Worm (Caenorhabditis elegans) whole organism, young adult: ENCODE measurements around the gene lido-10.
A peak's percentile ranks its signal among the peaks of the same experiment; 100 is the strongest.

Source experiments
- B0035.1 ChIP-seq: sonication (generic microtip); optimal IDR thresholded peaks from 2 replicates; lab custom pipeline; 2016; ENCODE audit warnings: missing genetic modification characterization, mild to moderate bottlenecking, missing compliant biosample characterization, missing genotype, missing genetic modification reagents
- B0336.3 ChIP-seq: fragments of 200-800 bp; sonication (Bioruptor generic); IDR thresholded peaks from 2 replicates; pipeline ENCODE4 v1.3.6; 2022; ENCODE audit warnings: missing genetic modification characterization, missing compliant biosample characterization
- F23B12.7 ChIP-seq: sonication (generic microtip); optimal IDR thresholded peaks from 2 replicates; lab custom pipeline; 2017; ENCODE audit warnings: missing genetic modification characterization, mild to moderate bottlenecking, missing compliant biosample characterization, antibody characterized with exemption, moderate library complexity; ENCODE audit not compliant: insufficient read depth
- F37B4.10 ChIP-seq: fragments of 200-800 bp; sonication (Bioruptor generic); IDR thresholded peaks from 2 replicates; pipeline ENCODE4 v1.3.6; 2022; ENCODE audit warnings: missing genetic modification characterization, missing compliant biosample characterization
- F49E8.2 ChIP-seq: sonication (generic microtip); optimal IDR thresholded peaks from 3 replicates; lab custom pipeline; 2017; ENCODE audit warnings: missing genetic modification characterization, mild to moderate bottlenecking, missing compliant biosample characterization, antibody characterized with exemption, moderate library complexity; ENCODE audit not compliant: insufficient read depth
- F55B11.4 ChIP-seq: sonication (generic microtip); optimal IDR thresholded peaks from 2 replicates; lab custom pipeline; 2016; ENCODE audit warnings: missing compliant biosample characterization, missing genetic modification characterization, borderline replicate concordance; ENCODE audit not compliant: insufficient read depth
- F57C9.4 ChIP-seq: sonication (generic microtip); optimal IDR thresholded peaks from 2 replicates; lab custom pipeline; 2017; ENCODE audit warnings: mild to moderate bottlenecking, missing genetic modification characterization, missing compliant biosample characterization
- K12H6.12 ChIP-seq: fragments of 200-800 bp; sonication (Bioruptor generic); optimal IDR thresholded peaks from 2 replicates; lab custom pipeline; 2018; ENCODE audit warnings: mild to moderate bottlenecking, missing genetic modification characterization, missing compliant biosample characterization
- T26A5.8 ChIP-seq: sonication (generic microtip); optimal IDR thresholded peaks from 2 replicates; lab custom pipeline; 2016; ENCODE audit warnings: missing genetic modification characterization, missing compliant biosample characterization
- Y53F4B.3 ChIP-seq: fragments of 200-800 bp; sonication (Bioruptor generic); IDR thresholded peaks from 2 replicates; pipeline ENCODE4 v1.3.6; 2022; ENCODE audit warnings: missing genetic modification reagents, missing genetic modification characterization, missing compliant biosample characterization
- aptf-3 ChIP-seq: fragments of 200-800 bp; sonication (Bioruptor generic); IDR thresholded peaks from 2 replicates; pipeline ENCODE4 v1.3.6; 2022; ENCODE audit warnings: missing genetic modification characterization, missing compliant biosample characterization
- athp-1 ChIP-seq: sonication (generic microtip); optimal IDR thresholded peaks from 2 replicates; lab custom pipeline; 2017; ENCODE audit warnings: mild to moderate bottlenecking, missing genetic modification characterization, missing compliant biosample characterization
- ccch-3 ChIP-seq: fragments of 200-800 bp; sonication (Bioruptor generic); optimal IDR thresholded peaks from 2 replicates; lab custom pipeline; 2018; ENCODE audit warnings: mild to moderate bottlenecking, missing genetic modification characterization, missing compliant biosample characterization
- cebp-1 ChIP-seq, 2 experiments: fragments of 200-800 bp in 1 of 2; sonication (Bioruptor generic) in 1 of 2; sonication (generic microtip) in 1 of 2; IDR thresholded peaks in 1 of 2; optimal IDR thresholded peaks in 1 of 2; 2 replicates each; pipeline versions ENCODE4 v1.3.6 to Lab custom; 2017 to 2022; ENCODE audit warnings: missing compliant biosample characterization in 2 of 2, missing genetic modification characterization in 2 of 2, mild to moderate bottlenecking in 1 of 2, missing genetic modification reagents in 1 of 2, moderate library complexity in 1 of 2
- ceh-27 ChIP-seq: fragments of 200-800 bp; sonication (Bioruptor generic); optimal IDR thresholded peaks from 2 replicates; lab custom pipeline; 2018; ENCODE audit warnings: mild to moderate bottlenecking, missing genetic modification characterization, moderate library complexity, missing compliant biosample characterization
- ceh-40 ChIP-seq: fragments of 200-800 bp; sonication (Bioruptor generic); IDR thresholded peaks from 2 replicates; pipeline ENCODE4 v1.3.6; 2022; ENCODE audit warnings: missing genetic modification characterization, missing compliant biosample characterization
- ceh-91 ChIP-seq: fragments of 200-800 bp; sonication (Bioruptor generic); IDR thresholded peaks from 2 replicates; pipeline ENCODE4 v1.3.6; 2022; ENCODE audit warnings: missing genetic modification reagents, missing genetic modification characterization, missing compliant biosample characterization
- chd-7 ChIP-seq: sonication (generic microtip); optimal IDR thresholded peaks from 2 replicates; lab custom pipeline; 2016; ENCODE audit warnings: mild to moderate bottlenecking, missing genetic modification characterization, moderate library complexity, missing compliant biosample characterization
- efl-1 ChIP-seq: fragments of 150-350 bp; optimal IDR thresholded peaks from 2 replicates; lab custom pipeline; 2014; ENCODE audit warnings: missing biosample characterization, missing genetic modification reagents, missing genetic modification characterization
- egl-18 ChIP-seq: fragments of 200-800 bp; sonication (Bioruptor generic); IDR thresholded peaks from 2 replicates; pipeline ENCODE4 v1.3.6; 2022; ENCODE audit warnings: missing genetic modification reagents, missing genetic modification characterization, missing compliant biosample characterization
- egrh-3 ChIP-seq: fragments of 200-800 bp; sonication (Bioruptor generic); IDR thresholded peaks from 2 replicates; pipeline ENCODE4 v1.3.6; 2022; ENCODE audit warnings: missing genetic modification reagents, missing genetic modification characterization, missing compliant biosample characterization
- ekl-4 ChIP-seq: fragments of 200-800 bp; sonication (Bioruptor generic); IDR thresholded peaks from 2 replicates; pipeline ENCODE4 v1.3.6; 2022; ENCODE audit warnings: missing genetic modification reagents, missing genetic modification characterization, missing compliant biosample characterization
- fkh-3 ChIP-seq: sonication (generic microtip); optimal IDR thresholded peaks from 2 replicates; lab custom pipeline; 2016; ENCODE audit warnings: mild to moderate bottlenecking, missing genetic modification characterization, missing compliant biosample characterization
- hlh-12 ChIP-seq: sonication (generic microtip); optimal IDR thresholded peaks from 2 replicates; lab custom pipeline; 2016; ENCODE audit warnings: missing genetic modification characterization, missing compliant biosample characterization
- hrde-1 ChIP-seq: sonication (generic microtip); optimal IDR thresholded peaks from 2 replicates; lab custom pipeline; 2016; ENCODE audit warnings: missing genetic modification characterization, mild to moderate bottlenecking, missing compliant biosample characterization, moderate library complexity, missing genotype, missing genetic modification reagents, borderline replicate concordance
- let-526 ChIP-seq: fragments of 200-800 bp; sonication (Bioruptor generic); IDR thresholded peaks from 2 replicates; pipeline ENCODE4 v1.3.6; 2022; ENCODE audit warnings: missing genetic modification reagents, missing genetic modification characterization, missing compliant biosample characterization
- lin-26 ChIP-seq: fragments of 200-800 bp; sonication (Bioruptor generic); IDR thresholded peaks from 2 replicates; pipeline ENCODE4 v1.3.6; 2022; ENCODE audit warnings: missing genetic modification reagents, missing genetic modification characterization, missing compliant biosample characterization
- lir-1 ChIP-seq: fragments of 200-800 bp; sonication (Bioruptor generic); conservative IDR thresholded peaks from 2 replicates; pipeline ENCODE4 v1.3.6; 2022; ENCODE audit warnings: missing genetic modification reagents, missing genetic modification characterization, missing compliant biosample characterization
- madf-3 ChIP-seq: fragments of 200-800 bp; sonication (Bioruptor generic); IDR thresholded peaks from 2 replicates; pipeline ENCODE4 v1.3.6; 2022; ENCODE audit warnings: missing genetic modification reagents, missing genetic modification characterization, missing compliant biosample characterization
- madf-6 ChIP-seq: fragments of 200-800 bp; sonication (Bioruptor generic); IDR thresholded peaks from 2 replicates; pipeline ENCODE4 v1.3.6; 2022; ENCODE audit warnings: missing genetic modification reagents, missing genetic modification characterization, missing compliant biosample characterization
- mcd-1 ChIP-seq: fragments of 200-800 bp; sonication (Bioruptor generic); IDR thresholded peaks from 2 replicates; pipeline ENCODE4 v1.3.6; 2022; ENCODE audit warnings: missing genetic modification reagents, missing genetic modification characterization, missing compliant biosample characterization
- mel-28 ChIP-seq: sonication (generic microtip); optimal IDR thresholded peaks from 2 replicates; lab custom pipeline; 2016; ENCODE audit warnings: borderline replicate concordance, mild to moderate bottlenecking, missing genetic modification characterization, missing compliant biosample characterization
- nfyb-1 ChIP-seq: fragments of 200-800 bp; sonication (Bioruptor generic); IDR thresholded peaks from 2 replicates; pipeline ENCODE4 v1.3.6; 2022; ENCODE audit warnings: missing genetic modification reagents, missing genetic modification characterization, missing compliant biosample characterization
- nhr-27 ChIP-seq: fragments of 200-800 bp; sonication (Bioruptor generic); optimal IDR thresholded peaks from 2 replicates; lab custom pipeline; 2018; ENCODE audit warnings: mild to moderate bottlenecking, missing genetic modification characterization, moderate library complexity, missing compliant biosample characterization
- nhr-80 ChIP-seq: sonication (generic microtip); optimal IDR thresholded peaks from 2 replicates; lab custom pipeline; 2016; ENCODE audit warnings: missing genetic modification characterization, missing compliant biosample characterization
- snpc-3.4 ChIP-seq: sonication (generic microtip); optimal IDR thresholded peaks from 2 replicates; lab custom pipeline; 2017; ENCODE audit warnings: missing genetic modification characterization, mild to moderate bottlenecking, missing compliant biosample characterization, antibody characterized with exemption, moderate library complexity, missing genotype, missing genetic modification reagents
- snpc-4 ChIP-seq, 5 experiments: fragments of 150-350 bp in 1 of 5; sonication (generic microtip) in 4 of 5; optimal IDR thresholded peaks; 2 replicates each; lab custom pipeline; 2014 to 2018; ENCODE audit warnings: missing genetic modification characterization in 5 of 5, missing biosample characterization in 3 of 5, antibody characterized with exemption in 2 of 5, mild to moderate bottlenecking in 2 of 5, missing compliant biosample characterization in 2 of 5, missing genotype in 2 of 5, moderate library complexity in 2 of 5, missing genetic modification reagents in 1 of 5
- sptf-2 ChIP-seq: fragments of 200-800 bp; sonication (Bioruptor generic); optimal IDR thresholded peaks from 2 replicates; lab custom pipeline; 2018; ENCODE audit warnings: mild to moderate bottlenecking, missing genetic modification characterization, missing compliant biosample characterization
- unc-130 ChIP-seq: sonication (generic microtip); optimal IDR thresholded peaks from 2 replicates; lab custom pipeline; 2016; ENCODE audit warnings: missing genetic modification reagents, missing genetic modification characterization, missing compliant biosample characterization
- unc-62 ChIP-seq: fragments of 150-350 bp; optimal IDR thresholded peaks from 2 replicates; lab custom pipeline; 2014; ENCODE audit warnings: missing biosample characterization, missing genetic modification reagents, missing genetic modification characterization
- zfh-2 ChIP-seq: fragments of 200-800 bp; sonication (Bioruptor generic); conservative IDR thresholded peaks from 2 replicates; pipeline ENCODE4 v1.3.6; 2022; ENCODE audit warnings: missing genetic modification reagents, missing genetic modification characterization, missing compliant biosample characterization
- zim-3 ChIP-seq: sonication (generic microtip); optimal IDR thresholded peaks from 2 replicates; lab custom pipeline; 2017; ENCODE audit warnings: mild to moderate bottlenecking, missing genetic modification characterization, moderate library complexity, missing compliant biosample characterization
- ztf-26 ChIP-seq: sonication (generic microtip); optimal IDR thresholded peaks from 2 replicates; lab custom pipeline; 2017; ENCODE audit warnings: missing genetic modification characterization, missing compliant biosample characterization
- ztf-28 ChIP-seq: fragments of 200-800 bp; sonication (Bioruptor generic); IDR thresholded peaks from 2 replicates; pipeline ENCODE4 v1.3.6; 2022; ENCODE audit warnings: missing genetic modification reagents, missing genetic modification characterization, missing compliant biosample characterization

lido-10 gene

DNA sequence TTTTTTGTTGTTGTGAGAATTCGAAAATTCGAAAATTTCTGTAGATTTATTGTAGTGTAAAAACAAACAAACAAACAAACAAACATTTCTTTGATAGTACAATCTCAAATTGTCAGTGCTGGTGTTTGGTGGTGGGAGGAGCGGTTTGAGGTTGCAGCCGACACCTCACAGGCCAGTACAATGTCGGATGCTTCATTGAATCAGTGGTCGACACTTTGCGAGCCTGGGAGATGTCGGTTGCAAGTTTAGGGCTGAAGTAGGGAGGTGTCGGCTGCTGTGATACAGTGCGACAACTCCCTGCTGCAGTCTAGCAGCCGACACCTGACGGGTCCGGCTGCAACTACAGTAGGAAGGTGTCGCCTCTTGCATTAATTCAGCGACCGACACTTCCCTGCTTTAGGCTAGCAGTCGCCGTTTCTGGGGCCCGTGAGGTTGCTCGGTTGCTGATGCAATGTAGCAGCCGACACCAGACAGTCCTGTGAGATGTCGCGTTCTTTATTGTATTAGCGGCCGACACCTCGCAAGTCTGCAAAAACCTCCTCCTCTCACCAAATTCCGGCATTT, 16.3 kb upstream of the lido-10 start:
- TF ChIP-seq egrh-3 (GFP tag; lab: Robert Waterston, UW) (peak; percentile 61; the same call in 1 of the 2 replicates), ceh-40 (GFP tag; lab: Robert Waterston, UW) (no peak), snpc-4 (GFP tag; optimal IDR thresholded peaks at IDR 0.05; lab: Kevin White, UChicago) (no peak), snpc-4 (tag; optimal IDR thresholded peaks at IDR 0.05; lab: Kevin White, UChicago) (peak; percentile 62 to 86 (median 80)), F37B4.10 (GFP tag; lab: Robert Waterston, UW) (0 out of 2 replicates have a peak, but pooled peaks have one; percentile 75), zfh-2 (GFP tag; lab: Robert Waterston, UW) (peak; percentile 69), zim-3 (tag; lab: Kevin White, UChicago) (peak; percentile 28), ccch-3 (GFP tag; lab: Kevin White, UChicago) (no peak), snpc-3.4 (tag; lab: Kevin White, UChicago) (no peak), sptf-2 (GFP tag; lab: Kevin White, UChicago) (peak; percentile 12), ztf-28 (GFP tag; lab: Robert Waterston, UW) (0 out of 2 replicates have a peak, but pooled peaks have one; percentile 5), cebp-1 (GFP tag; IDR thresholded peaks at IDR 0.05; lab: Robert Waterston, UW) (0 out of 2 replicates have a peak, but pooled peaks have one; percentile 27), cebp-1 (tag; optimal IDR thresholded peaks at IDR 0.05; lab: Kevin White, UChicago) (peak; percentile 36), F49E8.2 (no peak), mel-28 (tag; lab: Kevin White, UChicago) (no peak), nfyb-1 (GFP tag; lab: Robert Waterston, UW) (0 out of 2 replicates have a peak, but pooled peaks have one; percentile 45), mcd-1 (GFP tag; lab: Robert Waterston, UW) (peak; percentile 8; the same call in 1 of the 2 replicates)

DNA sequence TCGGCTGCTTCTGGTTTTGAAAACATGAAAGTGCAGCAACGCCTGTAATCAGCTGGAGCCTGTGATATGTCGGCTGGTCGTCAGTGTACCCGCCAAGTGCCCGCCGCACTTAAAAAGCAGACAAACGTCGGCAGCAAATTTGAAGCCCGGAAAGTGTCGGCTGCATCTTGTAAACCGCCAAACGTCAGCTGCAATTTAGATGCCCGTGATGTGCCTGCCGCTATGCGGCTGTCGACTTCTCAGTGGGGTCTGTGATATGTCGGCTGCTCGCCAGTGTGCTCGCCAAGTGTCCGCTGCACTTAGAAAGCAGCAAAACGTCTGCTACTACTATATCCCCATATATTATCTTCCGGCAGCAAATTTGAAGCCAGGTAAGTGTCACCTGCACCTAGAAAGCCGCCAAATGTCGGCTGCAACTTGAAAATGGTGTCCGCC, 15.2 kb upstream of the lido-10 start:
- TF ChIP-seq ztf-26 (tag; lab: Kevin White, UChicago) (no peak), ceh-27 (GFP tag; lab: Kevin White, UChicago) (no peak), B0035.1 (tag; lab: Kevin White, UChicago) (no peak), aptf-3 (GFP tag; lab: Robert Waterston, UW) (no peak), nhr-80 (tag; lab: Kevin White, UChicago) (no peak), madf-6 (no peak), F57C9.4 (no peak), egl-18 (GFP tag; lab: Robert Waterston, UW) (no peak), Y53F4B.3 (no peak), K12H6.12 (tag; lab: Kevin White, UChicago) (peak; percentile 36), let-526 (GFP tag; lab: Robert Waterston, UW) (no peak), madf-3 (GFP tag; lab: Robert Waterston, UW) (no peak), ceh-91 (GFP tag; lab: Robert Waterston, UW) (no peak), chd-7 (tag; lab: Kevin White, UChicago) (peak; percentile 59), ekl-4 (GFP tag; lab: Robert Waterston, UW) (no peak), zim-3 (tag; lab: Kevin White, UChicago) (no peak), F55B11.4 (no peak), snpc-3.4 (tag; lab: Kevin White, UChicago) (no peak), T26A5.8 (tag; lab: Kevin White, UChicago) (no peak), unc-62 (GFP tag; lab: Kevin White, UChicago) (no peak), unc-130 (GFP tag; lab: Kevin White, UChicago) (no peak), zfh-2 (GFP tag; lab: Robert Waterston, UW) (peak; percentile 77), fkh-3 (tag; lab: Kevin White, UChicago) (no peak), B0336.3 (no peak; the same call in 1 of the 2 replicates), athp-1 (tag; lab: Kevin White, UChicago) (no peak), lin-26 (GFP tag; lab: Robert Waterston, UW) (peak; percentile 52; the same call in 1 of the 2 replicates), efl-1 (GFP tag; lab: Kevin White, UChicago) (no peak), hrde-1 (no peak), hlh-12 (no peak), lir-1 (GFP tag; lab: Robert Waterston, UW) (no peak), F23B12.7 (tag; lab: Kevin White, UChicago) (no peak), nhr-27 (tag; lab: Kevin White, UChicago) (no peak)
